Fruit fly (Drosophila melanogaster): ENCODE results near the gene CG13950.

CG13950 gene

dm6 chr2L:892461-892860 lies 32.5 kb downstream of the CG13950 start (continued):
- TF ChIP-seq CG9437 (GFP tag; optimal IDR thresholded peaks at IDR 0.05) = no peak
- TF ChIP-seq Gug (GFP tag; IDR thresholded peaks at IDR 0.05) = peak; percentile 45; the same call in 2 of the 4 replicates
- no peak for TF ChIP-seq Neu2 (GFP tag; optimal IDR thresholded peaks at IDR 0.05; ENCODE audit: borderline replicate concordance)
- no peak for TF ChIP-seq CG8944 (GFP tag; optimal IDR thresholded peaks at IDR 0.05)
- peak; percentile 92 for TF ChIP-seq stwl (tag; optimal IDR thresholded peaks at IDR 0.05)
- TF ChIP-seq CG4360 (GFP tag; IDR thresholded peaks at IDR 0.05) = no peak
- TF ChIP-seq CG10979 (tag; optimal IDR thresholded peaks at IDR 0.05) = peak; percentile 15
- TF ChIP-seq CG6683 (GFP tag; optimal IDR thresholded peaks at IDR 0.05) = no peak
- TF ChIP-seq Meics (GFP tag; optimal IDR thresholded peaks at IDR 0.05) = peak; percentile 59
- no peak for TF ChIP-seq Chrac-16 (GFP tag; optimal IDR thresholded peaks at IDR 0.05)
- TF ChIP-seq caup (GFP tag; optimal IDR thresholded peaks at IDR 0.05; ENCODE audit: severe bottlenecking) = peak; percentile 50
- peak; percentile 49 for TF ChIP-seq CG17359 (tag; optimal IDR thresholded peaks at IDR 0.05)
- TF ChIP-seq esg (GFP tag; conservative IDR thresholded peaks at IDR 0.05) = no peak
- no peak for TF ChIP-seq CG14667 (GFP tag; IDR thresholded peaks at IDR 0.05)
- no peak for TF ChIP-seq Taf1 (GFP tag; IDR thresholded peaks at IDR 0.05)
- TF ChIP-seq dpn (GFP tag; optimal IDR thresholded peaks at IDR 0.05) = peak; percentile 7 to 32
- no peak; the same call in 2 of the 3 replicates for TF ChIP-seq Doc3 (GFP tag; IDR thresholded peaks at IDR 0.05; ENCODE audit: partially characterized antibody)
- TF ChIP-seq CG18011 (GFP tag; optimal IDR thresholded peaks at IDR 0.05) = no peak
- no peak for TF ChIP-seq wor (GFP tag; IDR thresholded peaks at IDR 0.05)
- no peak for TF ChIP-seq dan (GFP tag; IDR thresholded peaks at IDR 0.05)
- no peak for TF ChIP-seq Adf1 (GFP tag; IDR thresholded peaks at IDR 0.05)
- no peak for TF ChIP-seq salm (tag; optimal IDR thresholded peaks at IDR 0.05)
- TF ChIP-seq CG5245 (GFP tag; optimal IDR thresholded peaks at IDR 0.05) = no peak
- TF ChIP-seq ato (GFP tag; IDR thresholded peaks at IDR 0.05; ENCODE audit: partially characterized antibody) = no peak
- no peak for TF ChIP-seq Kr (GFP tag; optimal IDR thresholded peaks at IDR 0.05)
- TF ChIP-seq Abd-B (GFP tag; optimal IDR thresholded peaks at IDR 0.05) = peak; percentile 37
- TF ChIP-seq CG16863 (GFP tag; optimal IDR thresholded peaks at IDR 0.05) = no peak
- TF ChIP-seq Oaz (GFP tag; IDR thresholded peaks at IDR 0.05) = no peak
- peak; percentile 8 for TF ChIP-seq Oli (tag; optimal IDR thresholded peaks at IDR 0.05)
- TF ChIP-seq Ets65A (GFP tag) = peak; percentile 96
- TF ChIP-seq CG1647 (GFP tag; optimal IDR thresholded peaks at IDR 0.05) = no peak
- no peak for TF ChIP-seq hbn (GFP tag; IDR thresholded peaks at IDR 0.05; ENCODE audit: partially characterized antibody)
- peak; percentile 78 for TF ChIP-seq CG18599 (GFP tag; optimal IDR thresholded peaks at IDR 0.05)
- no peak for TF ChIP-seq croc (GFP tag; conservative IDR thresholded peaks at IDR 0.05)
- no peak for TF ChIP-seq Mrtf (GFP tag; IDR thresholded peaks at IDR 0.05)
- no peak for TF ChIP-seq HLH54F (GFP tag; optimal IDR thresholded peaks at IDR 0.05)
- TF ChIP-seq CG13424 (tag; optimal IDR thresholded peaks at IDR 0.05) = peak; percentile 44
- no peak for TF ChIP-seq ewg (GFP tag; optimal IDR thresholded peaks at IDR 0.05)
- TF ChIP-seq CG2120 (GFP tag; optimal IDR thresholded peaks at IDR 0.05) = peak; percentile 57
- no peak for TF ChIP-seq sug (tag; optimal IDR thresholded peaks at IDR 0.05)
- no peak for TF ChIP-seq dati (GFP tag; IDR thresholded peaks at IDR 0.05)
- TF ChIP-seq cad (GFP tag; optimal IDR thresholded peaks at IDR 0.05) = no peak
- TF ChIP-seq CG10654 (GFP tag; optimal IDR thresholded peaks at IDR 0.05) = no peak
- no peak for TF ChIP-seq CTCF (GFP tag; optimal IDR thresholded peaks at IDR 0.05)
- 0 out of 3 replicates have a peak, but pooled peaks have one; percentile 35 for TF ChIP-seq gce (GFP tag; IDR thresholded peaks at IDR 0.05)
- no peak for TF ChIP-seq CkIIα-i1 (GFP tag; IDR thresholded peaks at IDR 0.05)
- peak; percentile 29 for TF ChIP-seq CG12391 (tag; optimal IDR thresholded peaks at IDR 0.05)
- no peak for TF ChIP-seq CG8765 (GFP tag; IDR thresholded peaks at IDR 0.05)
- no peak for TF ChIP-seq Dref (GFP tag; IDR thresholded peaks at IDR 0.05)
- TF ChIP-seq cas (GFP tag; IDR thresholded peaks at IDR 0.05) = no peak
- no peak for TF ChIP-seq CG2889 (GFP tag; IDR thresholded peaks at IDR 0.05)
- peak; percentile 49 for TF ChIP-seq CG1603 (tag; optimal IDR thresholded peaks at IDR 0.05)

Data from whole organism, embryonic.